Worm (Caenorhabditis elegans) whole organism, L3 larva: ENCODE data around the gene msp-49.

Source experiments
- ama-1 ChIP-seq: fragments of 150-350 bp; optimal IDR thresholded peaks from 2 replicates; lab custom pipeline; 2018
- nfya-1 ChIP-seq: sonication (generic microtip); optimal IDR thresholded peaks from 2 replicates; lab custom pipeline; 2017; ENCODE audit warnings: missing genetic modification characterization, mild to moderate bottlenecking, missing compliant biosample characterization, antibody characterized with exemption, moderate library complexity; ENCODE audit not compliant: insufficient read depth
- nhr-237 ChIP-seq: fragments of 150-350 bp; optimal IDR thresholded peaks from 2 replicates; lab custom pipeline; 2014; ENCODE audit warnings: missing biosample characterization, missing genetic modification characterization
- nhr-28 ChIP-seq: fragments of 150-350 bp; optimal IDR thresholded peaks from 2 replicates; lab custom pipeline; 2014; ENCODE audit warnings: missing biosample characterization, missing genetic modification characterization
- pqm-1 ChIP-seq: fragments of 150-350 bp; optimal IDR thresholded peaks from 2 replicates; lab custom pipeline; 2017; ENCODE audit warnings: missing biosample characterization, missing genetic modification characterization, inconsistent platforms
- skn-1 ChIP-seq: fragments of 150-350 bp; optimal IDR thresholded peaks from 2 replicates; lab custom pipeline; 2014; ENCODE audit warnings: missing biosample characterization, missing genetic modification characterization
- snpc-4 ChIP-seq: fragments of 150-350 bp; optimal IDR thresholded peaks from 2 replicates; lab custom pipeline; 2014; ENCODE audit warnings: missing biosample characterization, missing genetic modification characterization

- no peak for TF ChIP-seq skn-1
- no peak for TF ChIP-seq nhr-237
- no peak for TF ChIP-seq nhr-28
- TF ChIP-seq nfya-1 = no peak
- TF ChIP-seq ama-1 = no peak
- no peak for TF ChIP-seq pqm-1 (tag; lab: Kevin White, UChicago)
- TF ChIP-seq snpc-4 (tag; lab: Kevin White, UChicago) = no peak
Measured at ce11 chrII:5220648-5221047, 26.5 kb downstream of the msp-49 start.
